Fruit fly (Drosophila melanogaster) whole organism, embryonic: ENCODE measurements around the gene udt.
A peak's percentile ranks its signal among the peaks of the same experiment; 100 is the strongest.

Experiments used
- ATbp ChIP-seq: fragments of 200-800 bp; sonication (Bioruptor generic); optimal IDR thresholded peaks from 2 replicates; lab custom pipeline; 2017; ENCODE audit warnings: missing biosample characterization, mild to moderate bottlenecking, missing genetic modification characterization, missing genetic modification reagents
- Adf1 ChIP-seq: fragments of 200-800 bp; sonication (Bioruptor generic); IDR thresholded peaks from 2 replicates; pipeline ENCODE4 v1.3.6; 2022; ENCODE audit warnings: missing biosample characterization, missing genetic modification characterization
- Awh ChIP-seq: fragments of 200-800 bp; sonication (Bioruptor generic); IDR thresholded peaks from 2 replicates; pipeline ENCODE4, ENCODE4 v1.3.6; 2022; ENCODE audit warnings: missing biosample characterization, missing genetic modification characterization
- BEAF-32 ChIP-seq: fragments of 200-800 bp; sonication (Bioruptor generic); optimal IDR thresholded peaks from 3 replicates; lab custom pipeline; 2017; ENCODE audit warnings: missing biosample characterization, missing genetic modification characterization, mild to moderate bottlenecking, moderate library complexity, missing genetic modification reagents
- BtbVII ChIP-seq: fragments of 200-800 bp; sonication (Bioruptor generic); optimal IDR thresholded peaks from 3 replicates; lab custom pipeline; 2017; ENCODE audit warnings: missing biosample characterization, mild to moderate bottlenecking, missing genetic modification characterization
- CG10209 ChIP-seq: fragments of 200-800 bp; sonication (Bioruptor generic); optimal IDR thresholded peaks from 3 replicates; lab custom pipeline; 2017; ENCODE audit warnings: missing biosample characterization, mild to moderate bottlenecking, missing genetic modification characterization, missing genetic modification reagents
- CG11696 ChIP-seq: fragments of 200-800 bp; sonication (Bioruptor generic); IDR thresholded peaks from 2 replicates; pipeline ENCODE4 v1.3.6; 2022; ENCODE audit warnings: missing biosample characterization, missing genetic modification characterization
- CG12299 ChIP-seq: fragments of 200-800 bp; sonication (Bioruptor generic); optimal IDR thresholded peaks from 2 replicates; lab custom pipeline; 2018; ENCODE audit warnings: missing biosample characterization, mild to moderate bottlenecking, missing genetic modification characterization
- CG13296 ChIP-seq: fragments of 200-800 bp; sonication (Bioruptor generic); optimal IDR thresholded peaks from 3 replicates; lab custom pipeline; 2018; ENCODE audit warnings: missing biosample characterization, mild to moderate bottlenecking, missing genetic modification characterization
- CG16813 ChIP-seq: fragments of 200-800 bp; sonication (Bioruptor generic); IDR thresholded peaks from 3 replicates; pipeline ENCODE4 v1.3.6; 2022; ENCODE audit warnings: missing biosample characterization, missing genetic modification characterization; ENCODE audit not compliant: partially characterized antibody
- CG18262 ChIP-seq: fragments of 200-800 bp; optimal IDR thresholded peaks from 3 replicates; lab custom pipeline; 2019; ENCODE audit warnings: missing biosample characterization, mild to moderate bottlenecking, missing genetic modification characterization, moderate library complexity
- CG34224 ChIP-seq: fragments of 200-800 bp; sonication (Bioruptor generic); IDR thresholded peaks from 3 replicates; pipeline ENCODE4 v1.3.6; 2022; ENCODE audit warnings: missing biosample characterization, missing genetic modification characterization; ENCODE audit not compliant: partially characterized antibody
- CG3847 ChIP-seq: fragments of 200-800 bp; sonication (Bioruptor generic); IDR thresholded peaks from 2 replicates; pipeline ENCODE4 v1.3.6; 2022; ENCODE audit warnings: missing biosample characterization, missing genetic modification characterization
- CG6683 ChIP-seq: fragments of 200-800 bp; sonication (Bioruptor generic); optimal IDR thresholded peaks from 2 replicates; lab custom pipeline; 2017; ENCODE audit warnings: missing biosample characterization, mild to moderate bottlenecking, missing genetic modification characterization, missing genetic modification reagents
- CG8478 ChIP-seq: fragments of >200 bp; optimal IDR thresholded peaks from 2 replicates; lab custom pipeline; 2018
- CG9727 ChIP-seq: fragments of 200-800 bp; sonication (Bioruptor generic); optimal IDR thresholded peaks from 3 replicates; lab custom pipeline; 2017; ENCODE audit warnings: missing biosample characterization, mild to moderate bottlenecking, missing genetic modification characterization
- CHES-1-like ChIP-seq: fragments of 200-800 bp; sonication (Bioruptor generic); optimal IDR thresholded peaks from 2 replicates; lab custom pipeline; 2016; ENCODE audit warnings: missing biosample characterization, missing genetic modification characterization
- CoRest ChIP-seq: fragments of 200-800 bp; sonication (Bioruptor generic); optimal IDR thresholded peaks from 3 replicates; lab custom pipeline; 2018; ENCODE audit warnings: missing biosample characterization, mild to moderate bottlenecking, missing genetic modification characterization, moderate library complexity
- CrebB ChIP-seq: fragments of 200-800 bp; sonication (Bioruptor generic); optimal IDR thresholded peaks from 3 replicates; lab custom pipeline; 2018; ENCODE audit warnings: missing biosample characterization, mild to moderate bottlenecking, missing genetic modification characterization
- Dek ChIP-seq: fragments of 200-800 bp; sonication (Bioruptor generic); optimal IDR thresholded peaks from 3 replicates; lab custom pipeline; 2019; ENCODE audit warnings: missing biosample characterization, mild to moderate bottlenecking, missing genetic modification characterization, moderate library complexity
- Dll ChIP-seq: fragments of 200-800 bp; sonication (Bioruptor generic); IDR thresholded peaks from 4 replicates; pipeline ENCODE4 v1.3.6; 2022; ENCODE audit warnings: missing biosample characterization, missing genetic modification characterization; ENCODE audit not compliant: partially characterized antibody
- Doc2 ChIP-seq: fragments of 200-800 bp; sonication (Bioruptor generic); IDR thresholded peaks from 2 replicates; pipeline ENCODE4 v1.3.6; 2022; ENCODE audit warnings: missing biosample characterization, missing genetic modification characterization
- Ets97D ChIP-seq: fragments of 200-800 bp; sonication (Bioruptor generic); optimal IDR thresholded peaks from 3 replicates; lab custom pipeline; 2016; ENCODE audit warnings: missing biosample characterization, missing genetic modification characterization
- HmgZ ChIP-seq: fragments of 200-800 bp; sonication (Bioruptor generic); optimal IDR thresholded peaks from 2 replicates; lab custom pipeline; 2018; ENCODE audit warnings: missing biosample characterization, mild to moderate bottlenecking, missing genetic modification characterization
- Lhr ChIP-seq: fragments of 200-800 bp; sonication (Bioruptor generic); optimal IDR thresholded peaks from 3 replicates; lab custom pipeline; 2017; ENCODE audit warnings: mild to moderate bottlenecking, missing biosample characterization, missing genetic modification reagents, missing genetic modification characterization
- MBD-R2 ChIP-seq: fragments of 200-800 bp; sonication (Bioruptor generic); IDR thresholded peaks from 2 replicates; pipeline ENCODE4 v1.3.6; 2022; ENCODE audit warnings: missing biosample characterization, missing genetic modification characterization
- Med ChIP-seq: fragments of 200-800 bp; sonication (Bioruptor generic); peaks from one replicate; lab custom pipeline; 2016; ENCODE audit warnings: missing biosample characterization, missing genetic modification characterization, mild to moderate bottlenecking, inconsistent platforms, moderate library complexity
- Mes4 ChIP-seq: fragments of 200-800 bp; sonication (Bioruptor generic); optimal IDR thresholded peaks from 2 replicates; lab custom pipeline; 2016; ENCODE audit warnings: missing biosample characterization, missing genetic modification characterization
- Pdp1 ChIP-seq, 2 experiments: fragments of 200-800 bp; sonication (Bioruptor generic); optimal IDR thresholded peaks; 3 replicates each; lab custom pipeline; 2016; ENCODE audit warnings: missing biosample characterization in 2 of 2, missing genetic modification characterization in 2 of 2, mild to moderate bottlenecking in 1 of 2, moderate library complexity in 1 of 2
- Vsx1 ChIP-seq: fragments of 200-800 bp; sonication (Bioruptor generic); optimal IDR thresholded peaks from 2 replicates; lab custom pipeline; 2017; ENCODE audit warnings: missing biosample characterization, mild to moderate bottlenecking, missing genetic modification characterization, missing genetic modification reagents
- Xbp1 ChIP-seq: fragments of 200-800 bp; sonication (Bioruptor generic); optimal IDR thresholded peaks from 3 replicates; lab custom pipeline; 2016; ENCODE audit warnings: missing biosample characterization, mild to moderate bottlenecking, missing genetic modification characterization
- btn ChIP-seq: fragments of 200-800 bp; sonication (Bioruptor generic); optimal IDR thresholded peaks from 2 replicates; lab custom pipeline; 2016; ENCODE audit warnings: missing biosample characterization, missing genetic modification characterization
- gsb ChIP-seq: fragments of 200-800 bp; sonication (Bioruptor generic); IDR thresholded peaks from 2 replicates; pipeline ENCODE4 v1.3.6; 2022; ENCODE audit warnings: missing biosample characterization, missing genetic modification characterization
- gt ChIP-seq: fragments of 200-800 bp; sonication (Bioruptor generic); IDR thresholded peaks from 2 replicates; pipeline ENCODE4 v1.3.6; 2022; ENCODE audit warnings: missing biosample characterization, missing genetic modification characterization
- hkb ChIP-seq, 2 experiments: fragments of 200-800 bp in 1 of 2; fragments of >200 bp in 1 of 2; sonication (Bioruptor generic) in 1 of 2; IDR thresholded peaks in 1 of 2; optimal IDR thresholded peaks in 1 of 2; 2 replicates each; pipeline versions ENCODE4 v1.3.6 to Lab custom; 2017 to 2022; ENCODE audit warnings: missing biosample characterization in 1 of 2, missing genetic modification characterization in 1 of 2
- kay ChIP-seq: fragments of 200-800 bp; sonication (Bioruptor generic); optimal IDR thresholded peaks from 2 replicates; lab custom pipeline; 2016; ENCODE audit warnings: missing biosample characterization, missing genetic modification characterization
- lab ChIP-seq: fragments of 200-800 bp; sonication (Bioruptor generic); optimal IDR thresholded peaks from 3 replicates; lab custom pipeline; 2017; ENCODE audit warnings: missing biosample characterization, missing genetic modification characterization, mild to moderate bottlenecking, moderate library complexity, missing genetic modification reagents
- lov ChIP-seq, 2 experiments: fragments of 200-800 bp in 1 of 2; fragments of >200 bp in 1 of 2; sonication (Bioruptor generic) in 1 of 2; IDR thresholded peaks in 1 of 2; optimal IDR thresholded peaks in 1 of 2; 2 replicates in 1 of 2; 3 replicates in 1 of 2; pipeline versions ENCODE4 v1.3.6 to Lab custom; 2017 to 2022; ENCODE audit warnings: missing biosample characterization in 1 of 2, missing genetic modification characterization in 1 of 2
- mld ChIP-seq: fragments of 200-800 bp; sonication (Bioruptor generic); IDR thresholded peaks from 3 replicates; pipeline ENCODE4 v1.3.6; 2022; ENCODE audit warnings: missing biosample characterization, missing genetic modification characterization; ENCODE audit not compliant: partially characterized antibody
- pfk ChIP-seq: fragments of 200-800 bp; sonication (Bioruptor generic); optimal IDR thresholded peaks from 2 replicates; lab custom pipeline; 2018; ENCODE audit warnings: missing biosample characterization, mild to moderate bottlenecking, missing genetic modification characterization, moderate library complexity
- row ChIP-seq: fragments of 200-800 bp; sonication (Bioruptor generic); IDR thresholded peaks from 3 replicates; pipeline ENCODE4 v1.3.6; 2022; ENCODE audit warnings: missing biosample characterization, missing genetic modification characterization
- salm ChIP-seq: fragments of 200-800 bp; sonication (Bioruptor generic); optimal IDR thresholded peaks from 2 replicates; lab custom pipeline; 2018; ENCODE audit warnings: missing biosample characterization, mild to moderate bottlenecking, missing genetic modification characterization
- scrt ChIP-seq: fragments of 200-800 bp; sonication (Bioruptor generic); optimal IDR thresholded peaks from 2 replicates; lab custom pipeline; 2018; ENCODE audit warnings: missing biosample characterization, mild to moderate bottlenecking, missing genetic modification characterization, moderate library complexity
- sens ChIP-seq: fragments of 200-800 bp; sonication (Bioruptor generic); peaks from one replicate; lab custom pipeline; 2016; ENCODE audit warnings: missing biosample characterization, missing genetic modification characterization
- sima ChIP-seq: fragments of 200-800 bp; sonication (Bioruptor generic); optimal IDR thresholded peaks from 2 replicates; lab custom pipeline; 2016; ENCODE audit warnings: missing biosample characterization, missing genetic modification characterization
- stwl ChIP-seq: fragments of 200-800 bp; sonication (Bioruptor generic); optimal IDR thresholded peaks from 3 replicates; lab custom pipeline; 2018; ENCODE audit warnings: missing biosample characterization, mild to moderate bottlenecking, missing genetic modification characterization, moderate library complexity
- sug ChIP-seq: fragments of 200-800 bp; optimal IDR thresholded peaks from 2 replicates; lab custom pipeline; 2019; ENCODE audit warnings: missing biosample characterization, mild to moderate bottlenecking, missing genetic modification characterization, moderate library complexity
- zen ChIP-seq: fragments of 200-800 bp; sonication (Bioruptor generic); optimal IDR thresholded peaks from 3 replicates; lab custom pipeline; 2018; ENCODE audit warnings: missing biosample characterization, mild to moderate bottlenecking, missing genetic modification characterization, moderate library complexity

The udt gene

dm6 chr3R:23732990-23733512 lies 30.0 kb downstream of the udt start, which contains the start of the genes Hmgcr and Rpn9:
Gene Hmgcr (plus strand): TSS chr3R:23733324.
Gene Rpn9 (minus strand): TSS chr3R:23733462.
- TF ChIP-seq Xbp1 (GFP tag; lab: Kevin White, UChicago) (peak; percentile 12), CrebB (tag; lab: Kevin White, UChicago) (peak; percentile 38), lov (optimal IDR thresholded peaks at IDR 0.05; lab: Kevin White, UChicago) (no peak), lov (GFP tag; IDR thresholded peaks at IDR 0.05; lab: Robert Waterston, UW) (no peak), CG12299 (tag; lab: Kevin White, UChicago) (peak; percentile 52), CG8478 (lab: Kevin White, UChicago) (no peak), CG34224 (GFP tag; lab: Robert Waterston, UW) (peak; percentile 38; the same call in 1 of the 3 replicates), gsb (no peak), stwl (tag; lab: Kevin White, UChicago) (peak; percentile 95), MBD-R2 (GFP tag; lab: Robert Waterston, UW) (peak; percentile 73), CG3847 (GFP tag; lab: Robert Waterston, UW) (0 out of 2 replicates have a peak, but pooled peaks have one; percentile 9), BEAF-32 (GFP tag; lab: Kevin White, UChicago) (peak; percentile 55), Dll (0 out of 4 replicates have a peak, but pooled peaks have one; percentile 40), CG11696 (GFP tag; lab: Robert Waterston, UW) (no peak), btn (GFP tag; lab: Kevin White, UChicago) (no peak), CG18262 (tag; lab: Kevin White, UChicago) (peak; percentile 24), Pdp1 (GFP tag; optimal IDR thresholded peaks at IDR 0.05; lab: Kevin White, UChicago) (peak in 1 of 2 experiments; percentile 99), CG16813 (GFP tag; lab: Robert Waterston, UW) (no peak), pfk (GFP tag; lab: Kevin White, UChicago) (peak; percentile 8), CG6683 (no peak), mld (GFP tag; lab: Robert Waterston, UW) (0 out of 3 replicates have a peak, but pooled peaks have one; percentile 64), lab (GFP tag; lab: Kevin White, UChicago) (peak; percentile 32), Med (peak; percentile 83), CHES-1-like (GFP tag; lab: Kevin White, UChicago) (peak; percentile 53), Mes4 (GFP tag; lab: Kevin White, UChicago) (peak; percentile 50), BtbVII (GFP tag; lab: Kevin White, UChicago) (peak; percentile 37), CG10209 (GFP tag; lab: Kevin White, UChicago) (no peak), Vsx1 (GFP tag; lab: Kevin White, UChicago) (peak; percentile 68), CG13296 (GFP tag; lab: Kevin White, UChicago) (peak; percentile 18), HmgZ (tag; lab: Kevin White, UChicago) (peak; percentile 32), sens (GFP tag; lab: Kevin White, UChicago) (peak; percentile 88), Lhr (GFP tag; lab: Kevin White, UChicago) (peak; percentile 79), Dek (tag; lab: Kevin White, UChicago) (no peak), scrt (peak; percentile 18), CoRest (tag; lab: Kevin White, UChicago) (peak; percentile 55), salm (tag; lab: Kevin White, UChicago) (peak; percentile 31), zen (peak; percentile 45), hkb (optimal IDR thresholded peaks at IDR 0.05; lab: Kevin White, UChicago) (peak; percentile 89), hkb (GFP tag; IDR thresholded peaks at IDR 0.05; lab: Robert Waterston, UW) (no peak), kay (peak; percentile 35), gt (GFP tag; lab: Robert Waterston, UW) (no peak), Doc2 (no peak), row (0 out of 3 replicates have a peak, but pooled peaks have one; percentile 17), Awh (GFP tag; lab: Robert Waterston, UW) (peak; percentile 34; the same call in 1 of the 2 replicates), sug (peak; percentile 33), sima (GFP tag; lab: Kevin White, UChicago) (no peak), CG9727 (GFP tag; lab: Kevin White, UChicago) (no peak), Adf1 (GFP tag; lab: Robert Waterston, UW) (peak; percentile 44; the same call in 1 of the 2 replicates), Ets97D (GFP tag; lab: Kevin White, UChicago) (peak; percentile 92), ATbp (no peak)
